Worm (Caenorhabditis elegans): ENCODE measurements around the gene lipl-6.

ce11 chrV:6976047-6976446 is 41.9 kb upstream of the lipl-6 start, which contains the start of gene srx-16:
- TF ChIP-seq dao-5 (tag; optimal IDR thresholded peaks at IDR 0.05) = no peak
- no peak for TF ChIP-seq W03F9.2 (tag; optimal IDR thresholded peaks at IDR 0.05)
